Worm (Caenorhabditis elegans) whole organism, L3 larva: ENCODE results near the gene yif-1.

Source experiments
- ZK546.5 ChIP-seq: sonication (generic microtip); optimal IDR thresholded peaks from 2 replicates; lab custom pipeline; 2017; ENCODE audit warnings: missing biosample characterization, missing genetic modification characterization
- ama-1 ChIP-seq: fragments of 150-350 bp; optimal IDR thresholded peaks from 2 replicates; lab custom pipeline; 2018
- nhr-237 ChIP-seq: fragments of 150-350 bp; optimal IDR thresholded peaks from 2 replicates; lab custom pipeline; 2014; ENCODE audit warnings: missing biosample characterization, missing genetic modification characterization
- nhr-77 ChIP-seq: fragments of 150-350 bp; optimal IDR thresholded peaks from 2 replicates; lab custom pipeline; 2014; ENCODE audit warnings: missing biosample characterization, missing genetic modification characterization

DNA sequence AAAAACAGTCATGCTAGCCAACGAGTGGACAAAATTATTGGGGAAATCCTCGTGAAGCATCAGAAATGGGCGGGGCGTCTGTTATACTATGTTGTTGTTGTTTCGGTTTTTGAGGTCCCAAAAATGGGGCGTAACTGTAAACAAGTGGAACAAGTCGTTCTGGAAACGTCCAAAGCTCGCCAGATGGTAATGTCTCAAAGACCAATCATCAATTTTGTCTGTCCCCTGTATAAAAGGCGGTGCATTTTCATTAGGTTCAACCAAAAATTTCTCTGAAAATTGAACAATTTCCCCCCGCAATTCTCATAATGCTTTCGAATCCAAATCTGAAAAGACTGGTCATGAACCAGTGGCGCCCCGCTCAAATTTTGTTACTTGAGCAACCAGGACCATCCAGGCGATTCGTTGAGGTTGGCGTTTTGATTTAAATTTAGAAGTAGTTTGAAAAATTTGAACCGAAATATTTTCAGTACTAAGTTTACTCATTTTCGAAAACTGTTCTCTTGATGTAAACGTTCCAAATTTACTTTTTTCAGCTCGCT is 35.6 kb downstream of the yif-1 start:
- TF ChIP-seq ZK546.5 (tag; lab: Kevin White, UChicago) (no peak), nhr-77 (tag; lab: Kevin White, UChicago) (no peak), ama-1 (lab: Kevin White, UChicago) (no peak), nhr-237 (tag; lab: Kevin White, UChicago) (no peak)
